Fruit fly (Drosophila melanogaster) S2 (cell line): ENCODE data around the gene Rsbp15.

Experiments
- CG8478 ChIP-seq: fragments of >200 bp; optimal IDR thresholded peaks from 2 replicates; lab custom pipeline; 2018
- CTCF ChIP-seq, 2 experiments: fragments of >200 bp; optimal IDR thresholded peaks; 2 replicates each; lab custom pipeline; 2018

DNA sequence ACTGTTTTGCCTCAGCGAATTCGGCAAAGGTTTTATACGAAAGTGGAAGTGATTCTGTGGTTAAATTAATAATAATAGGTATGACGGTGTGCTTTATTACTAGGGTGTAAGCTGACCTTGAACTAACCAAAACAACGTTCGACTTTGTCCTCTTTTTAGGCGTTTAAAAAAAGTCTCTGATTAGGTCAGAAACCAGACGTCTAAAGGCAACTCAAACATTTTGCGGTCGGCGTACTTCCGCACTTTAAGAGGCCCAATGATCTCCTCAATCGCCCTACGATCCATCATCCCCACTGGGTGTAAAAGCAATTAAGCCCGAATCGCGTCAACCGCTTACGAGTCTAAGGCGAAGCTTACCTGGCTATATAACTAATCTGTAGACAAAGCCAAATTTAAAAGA, 17.0 kb downstream of the Rsbp15 start, which contains the start of gene Cyp313a3:
- TF ChIP-seq CG8478, result no peak
- no peak for TF ChIP-seq CTCF (optimal IDR thresholded peaks at IDR 0.05; lab: Kevin White, UChicago)
